Fruit fly (Drosophila melanogaster) whole organism, wandering third instar larva: ENCODE measurements around the gene CG13086.

Experiments used
- Abd-B ChIP-seq: fragments of >200 bp; optimal IDR thresholded peaks from 2 replicates; lab custom pipeline; 2017; ENCODE audit warnings: missing biosample characterization, missing genetic modification characterization
- CG32264 ChIP-seq: fragments of 200-800 bp; sonication (Bioruptor generic); optimal IDR thresholded peaks from 2 replicates; lab custom pipeline; 2016; ENCODE audit warnings: missing biosample characterization, missing genetic modification characterization
- CG9705 ChIP-seq: fragments of 200-800 bp; sonication (Bioruptor generic); optimal IDR thresholded peaks from 2 replicates; lab custom pipeline; 2018; ENCODE audit warnings: missing biosample characterization, mild to moderate bottlenecking, missing genetic modification characterization
- CrebA ChIP-seq: fragments of 200-800 bp; sonication (Bioruptor generic); optimal IDR thresholded peaks from 2 replicates; lab custom pipeline; 2016; ENCODE audit warnings: missing biosample characterization, mild to moderate bottlenecking, missing genetic modification characterization, borderline replicate concordance
- Dfd ChIP-seq: fragments of >200 bp; optimal IDR thresholded peaks from 2 replicates; lab custom pipeline; 2017; ENCODE audit warnings: missing biosample characterization, missing genetic modification characterization
- Dif ChIP-seq: fragments of 200-275, 200-300 bp; sonication (Bioruptor generic); optimal IDR thresholded peaks from 2 replicates; lab custom pipeline; 2018; ENCODE audit warnings: missing biosample characterization, missing genetic modification characterization; ENCODE audit not compliant: partially characterized antibody
- GATAd ChIP-seq: sonication (Bioruptor generic); optimal IDR thresholded peaks from 2 replicates; lab custom pipeline; 2016; ENCODE audit warnings: missing biosample characterization, missing genetic modification characterization
- HLH106 ChIP-seq: fragments of 200-800 bp; optimal IDR thresholded peaks from 3 replicates; lab custom pipeline; 2019; ENCODE audit warnings: missing biosample characterization, mild to moderate bottlenecking, missing genetic modification characterization, moderate library complexity
- Hnf4 ChIP-seq: fragments of 200-800 bp; sonication (Bioruptor generic); optimal IDR thresholded peaks from 2 replicates; lab custom pipeline; 2016; ENCODE audit warnings: missing biosample characterization, mild to moderate bottlenecking, missing genetic modification characterization
- Hr78 ChIP-seq: fragments of >200 bp; optimal IDR thresholded peaks from 2 replicates; lab custom pipeline; 2017; ENCODE audit warnings: missing biosample characterization, missing genetic modification characterization
- Hr83 ChIP-seq: fragments of 200-300 bp; sonication (Bioruptor generic); optimal IDR thresholded peaks from 2 replicates; lab custom pipeline; 2016; ENCODE audit warnings: missing biosample characterization, mild to moderate bottlenecking, missing genetic modification characterization, moderate library complexity; ENCODE audit not compliant: poor library complexity, severe bottlenecking
- Jra ChIP-seq: sonication (Bioruptor generic); optimal IDR thresholded peaks from 2 replicates; lab custom pipeline; 2016; ENCODE audit warnings: missing biosample characterization, missing genetic modification characterization
- Mio ChIP-seq: sonication (Bioruptor generic); optimal IDR thresholded peaks from 2 replicates; lab custom pipeline; 2016; ENCODE audit warnings: missing biosample characterization, missing genetic modification characterization
- Myc ChIP-seq: fragments of >200 bp; optimal IDR thresholded peaks from 2 replicates; lab custom pipeline; 2017
- N ChIP-seq: fragments of >200 bp; optimal IDR thresholded peaks from 2 replicates; lab custom pipeline; 2018; ENCODE audit warnings: missing biosample characterization, missing external identifiers, missing genetic modification characterization
- OdsH ChIP-seq: fragments of 200-800 bp; sonication (Bioruptor generic); optimal IDR thresholded peaks from 2 replicates; lab custom pipeline; 2016; ENCODE audit warnings: missing biosample characterization, mild to moderate bottlenecking, missing genetic modification characterization
- Rel ChIP-seq, 2 experiments: fragments of 200-800 bp; sonication (Bioruptor generic) in 1 of 2; optimal IDR thresholded peaks; 2 replicates in 1 of 2; 3 replicates in 1 of 2; lab custom pipeline; 2016 to 2019; ENCODE audit warnings: mild to moderate bottlenecking in 2 of 2, missing biosample characterization in 2 of 2, missing genetic modification characterization in 2 of 2, moderate library complexity in 1 of 2
- Sp1 ChIP-seq: fragments of 200-800 bp; sonication (Bioruptor generic); optimal IDR thresholded peaks from 3 replicates; lab custom pipeline; 2019; ENCODE audit warnings: missing biosample characterization, mild to moderate bottlenecking, missing genetic modification characterization, moderate library complexity
- Vsx2 ChIP-seq: fragments of 200-300, 225-300 bp; sonication (Bioruptor generic); optimal IDR thresholded peaks from 2 replicates; lab custom pipeline; 2018; ENCODE audit warnings: missing biosample characterization, missing genetic modification characterization; ENCODE audit not compliant: partially characterized antibody
- br ChIP-seq: fragments of 200-800 bp; sonication (Bioruptor generic); optimal IDR thresholded peaks from 2 replicates; lab custom pipeline; 2016; ENCODE audit warnings: missing biosample characterization, missing genetic modification characterization
- brk ChIP-seq: fragments of 200-800 bp; sonication (Bioruptor generic); optimal IDR thresholded peaks from 2 replicates; lab custom pipeline; 2016; ENCODE audit warnings: missing biosample characterization, mild to moderate bottlenecking, missing genetic modification characterization
- dl ChIP-seq, 2 experiments: fragments of 175-275, 200-275 bp in 1 of 2; fragments of 200-275 bp in 1 of 2; sonication (Bioruptor generic); optimal IDR thresholded peaks; lab custom pipeline; 2018; ENCODE audit warnings: mild to moderate bottlenecking in 2 of 2, missing biosample characterization in 2 of 2, missing genetic modification characterization in 2 of 2, moderate library complexity in 2 of 2; ENCODE audit not compliant: partially characterized antibody in 2 of 2, insufficient read depth in 1 of 2
- dmrt93B ChIP-seq: fragments of 200-800 bp; sonication (Bioruptor generic); optimal IDR thresholded peaks from 2 replicates; lab custom pipeline; 2018; ENCODE audit warnings: missing biosample characterization, mild to moderate bottlenecking, missing genetic modification characterization
- dsf ChIP-seq: sonication (Bioruptor generic); optimal IDR thresholded peaks from 2 replicates; lab custom pipeline; 2016; ENCODE audit warnings: missing biosample characterization, missing genetic modification characterization, borderline replicate concordance
- ey ChIP-seq: fragments of 200-800 bp; sonication (Bioruptor generic); optimal IDR thresholded peaks from 2 replicates; lab custom pipeline; 2016; ENCODE audit warnings: missing biosample characterization, missing genetic modification characterization
- foxo ChIP-seq, 2 experiments: fragments of 200-800 bp; sonication (Bioruptor generic); optimal IDR thresholded peaks; 2 replicates in 1 of 2; 3 replicates in 1 of 2; lab custom pipeline; 2016 to 2017; ENCODE audit warnings: missing biosample characterization in 2 of 2, missing genetic modification characterization in 2 of 2
- fru ChIP-seq: fragments of 200-800 bp; sonication (Bioruptor generic); optimal IDR thresholded peaks from 3 replicates; lab custom pipeline; 2016; ENCODE audit warnings: missing biosample characterization, mild to moderate bottlenecking, missing genetic modification characterization
- h ChIP-seq: fragments of 200-800 bp; sonication (Bioruptor generic); optimal IDR thresholded peaks from 3 replicates; lab custom pipeline; 2016; ENCODE audit warnings: missing biosample characterization, mild to moderate bottlenecking, missing genetic modification characterization
- jim ChIP-seq: fragments of 175-275, 200-325 bp; sonication (Bioruptor generic); optimal IDR thresholded peaks from 2 replicates; lab custom pipeline; 2016; ENCODE audit warnings: missing biosample characterization, mild to moderate bottlenecking, missing genetic modification characterization
- lola ChIP-seq: fragments of >200 bp; optimal IDR thresholded peaks from 2 replicates; lab custom pipeline; 2017; ENCODE audit warnings: missing biosample characterization, missing genetic modification characterization
- pan ChIP-seq: fragments of >200 bp; optimal IDR thresholded peaks from 2 replicates; lab custom pipeline; 2017
- psq ChIP-seq: fragments of 200-800 bp; sonication (Bioruptor generic); optimal IDR thresholded peaks from 3 replicates; lab custom pipeline; 2017; ENCODE audit warnings: missing biosample characterization, mild to moderate bottlenecking, missing genetic modification characterization, moderate library complexity
- rgr ChIP-seq: fragments of 200-800 bp; sonication (Bioruptor generic); optimal IDR thresholded peaks from 3 replicates; lab custom pipeline; 2016; ENCODE audit warnings: missing biosample characterization, mild to moderate bottlenecking, missing genetic modification characterization
- sage ChIP-seq: fragments of 200-800 bp; sonication (Bioruptor generic); optimal IDR thresholded peaks from 2 replicates; lab custom pipeline; 2016; ENCODE audit warnings: missing biosample characterization, mild to moderate bottlenecking, missing genetic modification characterization
- sv ChIP-seq: fragments of 200-800 bp; sonication (Bioruptor generic); optimal IDR thresholded peaks from 3 replicates; lab custom pipeline; 2016; ENCODE audit warnings: missing biosample characterization, missing genetic modification characterization
- tai ChIP-seq: sonication (Bioruptor generic); optimal IDR thresholded peaks from 2 replicates; lab custom pipeline; 2016; ENCODE audit warnings: missing biosample characterization, missing genetic modification characterization
- usp ChIP-seq: fragments of >200 bp; optimal IDR thresholded peaks from 2 replicates; lab custom pipeline; 2017; ENCODE audit warnings: missing biosample characterization, missing genetic modification characterization
- woc ChIP-seq: sonication (Bioruptor generic); optimal IDR thresholded peaks from 2 replicates; lab custom pipeline; 2016; ENCODE audit warnings: missing biosample characterization, mild to moderate bottlenecking, missing genetic modification characterization

Gene CG13086

DNA sequence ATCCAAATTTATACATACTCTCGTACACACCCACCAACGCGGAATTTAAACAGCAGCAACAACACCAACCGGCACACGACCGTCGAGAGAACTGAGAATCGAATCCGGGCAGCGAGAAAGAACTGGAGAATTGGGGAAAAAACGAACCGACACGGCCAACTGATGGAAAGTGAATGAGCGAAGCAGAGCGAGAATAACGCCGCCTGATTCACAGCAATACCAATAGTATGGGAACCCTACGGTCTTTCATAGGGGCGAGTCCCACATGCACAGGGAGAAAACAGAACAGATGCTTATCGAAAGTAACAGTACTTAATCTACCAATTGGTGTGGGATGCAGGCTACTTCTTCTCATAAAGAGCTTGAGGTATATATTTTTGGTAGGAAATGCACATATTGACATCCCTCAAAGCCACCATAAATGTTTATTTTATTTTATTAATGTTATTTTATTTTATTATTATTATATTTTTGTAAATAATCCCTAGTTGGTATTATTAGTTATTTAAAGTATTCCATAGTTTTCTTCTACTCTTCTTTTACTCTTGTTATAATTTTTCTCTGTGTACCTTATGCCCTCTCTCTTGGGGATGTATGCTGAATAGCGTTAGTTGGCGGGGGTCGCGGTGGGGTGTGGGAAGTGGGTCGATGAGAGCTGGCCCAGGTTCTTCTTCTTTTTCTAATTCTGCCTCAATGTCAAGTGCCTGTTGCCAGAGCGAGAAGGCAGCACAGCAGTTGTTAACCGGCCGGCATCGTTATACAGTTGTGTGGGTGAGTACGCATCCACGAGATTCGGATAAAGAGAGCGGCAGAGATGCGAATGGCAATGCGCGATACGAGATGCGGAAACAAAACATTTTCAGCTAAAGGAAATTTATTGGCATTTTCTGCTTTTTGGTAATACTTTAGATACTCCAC is 34.4 kb downstream of the CG13086 start, which contains the start of gene CG17544:
CG17544 (minus strand) TSS at position 177 of the 918 bp plus-strand sequence.
- TF ChIP-seq Hnf4 (GFP tag; lab: Kevin White, UChicago) (peak; percentile 23), GATAd (GFP tag; lab: Kevin White, UChicago) (no peak), OdsH (GFP tag; lab: Kevin White, UChicago) (peak; percentile 69), Jra (no peak), ey (GFP tag; lab: Kevin White, UChicago) (peak; percentile 39), sage (GFP tag; lab: Kevin White, UChicago) (no peak), rgr (GFP tag; lab: Kevin White, UChicago) (peak; percentile 65), brk (peak; percentile 10), Sp1 (GFP tag; lab: Kevin White, UChicago) (peak; percentile 88), usp (GFP tag; lab: Kevin White, UChicago) (no peak), Vsx2 (GFP tag; lab: Kevin White, UChicago) (peak; percentile 27), dmrt93B (GFP tag; lab: Kevin White, UChicago) (peak; percentile 73), Rel (GFP tag; optimal IDR thresholded peaks at IDR 0.05; lab: Kevin White, UChicago) (no peak), Rel (tag; optimal IDR thresholded peaks at IDR 0.05; lab: Kevin White, UChicago) (peak; percentile 27), h (GFP tag; lab: Kevin White, UChicago) (peak; percentile 44), CG9705 (GFP tag; lab: Kevin White, UChicago) (peak; percentile 50), Abd-B (GFP tag; lab: Kevin White, UChicago) (no peak), N (no peak), dsf (no peak), Dfd (no peak), pan (no peak), dl (GFP tag; optimal IDR thresholded peaks at IDR 0.05; lab: Kevin White, UChicago; ENCODE audit: insufficient read depth in 1 of 2, partially characterized antibody in 2 of 2) (peak in 1 of 2 experiments; percentile 63), CrebA (GFP tag; lab: Kevin White, UChicago) (no peak), fru (GFP tag; lab: Kevin White, UChicago) (peak; percentile 59), Hr83 (GFP tag; lab: Kevin White, UChicago) (peak; percentile 60), Myc (lab: Kevin White, UChicago) (no peak), jim (GFP tag; lab: Kevin White, UChicago) (peak; percentile 1), psq (GFP tag; lab: Kevin White, UChicago) (peak; percentile 88), Mio (GFP tag; lab: Kevin White, UChicago) (no peak), sv (GFP tag; lab: Kevin White, UChicago) (peak; percentile 24), tai (GFP tag; lab: Kevin White, UChicago) (no peak), Hr78 (GFP tag; lab: Kevin White, UChicago) (no peak), CG32264 (no peak), Dif (GFP tag; lab: Kevin White, UChicago) (peak; percentile 64), br (GFP tag; lab: Kevin White, UChicago) (peak; percentile 22), foxo (GFP tag; optimal IDR thresholded peaks at IDR 0.05; lab: Kevin White, UChicago) (peak in 1 of 2 experiments; percentile 83), HLH106 (tag; lab: Kevin White, UChicago) (peak; percentile 85), woc (peak; percentile 81), lola (GFP tag; lab: Kevin White, UChicago) (no peak)

dm6 chr2L:19401914-19402313 is 37.7 kb downstream of the CG13086 start:
- peak; percentile 33 for TF ChIP-seq h (GFP tag; lab: Kevin White, UChicago)
- TF ChIP-seq Dfd = no peak
- peak; percentile 33 for TF ChIP-seq rgr (GFP tag; lab: Kevin White, UChicago)
- TF ChIP-seq OdsH (GFP tag; lab: Kevin White, UChicago) = no peak
- TF ChIP-seq, all 38 proteins: peak for 2
